Fruit fly (Drosophila melanogaster): ENCODE measurements around the gene Mrm2.

Gene Mrm2

DNA sequence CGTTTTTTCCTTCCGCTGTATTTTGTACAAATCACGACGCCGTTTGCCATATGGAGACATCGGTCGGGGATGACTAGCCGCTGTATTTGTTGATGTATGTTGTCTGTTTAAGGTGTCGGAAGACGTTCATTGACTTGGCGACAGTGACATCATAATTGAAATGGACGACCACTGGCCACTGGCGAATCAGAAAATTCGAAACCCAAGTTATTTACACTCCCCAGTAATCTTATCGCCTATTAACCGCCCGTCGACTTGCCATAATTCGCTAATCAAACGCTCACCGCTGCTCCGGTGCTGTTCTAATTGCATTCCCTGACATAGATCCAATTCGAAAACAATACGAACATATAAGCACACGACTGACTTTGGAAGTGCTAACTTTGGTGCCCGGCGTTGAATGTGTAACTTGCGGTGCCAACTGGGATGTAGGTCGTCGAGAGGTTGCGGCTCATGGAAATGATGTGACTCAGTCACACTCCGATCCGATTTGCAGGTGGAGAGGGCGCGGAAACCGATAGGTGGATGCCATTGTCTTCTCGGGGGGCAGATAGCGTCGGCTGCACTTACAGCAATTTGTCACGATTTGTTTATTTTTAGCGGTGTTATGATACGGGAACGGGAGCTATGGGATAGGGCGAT, 48.3 kb downstream of the Mrm2 start:
- TF ChIP-seq kay (GFP tag; ENCODE audit: borderline replicate concordance) (no peak), pad (GFP tag; optimal IDR thresholded peaks at IDR 0.05) (no peak), ovo (GFP tag; optimal IDR thresholded peaks at IDR 0.05) (no peak), cnc (optimal IDR thresholded peaks at IDR 0.05) (no peak), CG33017 (tag; optimal IDR thresholded peaks at IDR 0.05) (no peak), Crg-1 (GFP tag; optimal IDR thresholded peaks at IDR 0.05) (no peak), Clk (GFP tag; optimal IDR thresholded peaks at IDR 0.05) (no peak), CG1620 (GFP tag; optimal IDR thresholded peaks at IDR 0.05) (no peak), CG5204 (GFP tag; optimal IDR thresholded peaks at IDR 0.05) (no peak), CG11617 (GFP tag; optimal IDR thresholded peaks at IDR 0.05) (no peak), bab1 (GFP tag; optimal IDR thresholded peaks at IDR 0.05) (no peak), CG14711 (tag; optimal IDR thresholded peaks at IDR 0.05) (no peak), Hr96 (GFP tag; optimal IDR thresholded peaks at IDR 0.05) (no peak), CG12768 (GFP tag; optimal IDR thresholded peaks at IDR 0.05) (no peak)

DNA sequence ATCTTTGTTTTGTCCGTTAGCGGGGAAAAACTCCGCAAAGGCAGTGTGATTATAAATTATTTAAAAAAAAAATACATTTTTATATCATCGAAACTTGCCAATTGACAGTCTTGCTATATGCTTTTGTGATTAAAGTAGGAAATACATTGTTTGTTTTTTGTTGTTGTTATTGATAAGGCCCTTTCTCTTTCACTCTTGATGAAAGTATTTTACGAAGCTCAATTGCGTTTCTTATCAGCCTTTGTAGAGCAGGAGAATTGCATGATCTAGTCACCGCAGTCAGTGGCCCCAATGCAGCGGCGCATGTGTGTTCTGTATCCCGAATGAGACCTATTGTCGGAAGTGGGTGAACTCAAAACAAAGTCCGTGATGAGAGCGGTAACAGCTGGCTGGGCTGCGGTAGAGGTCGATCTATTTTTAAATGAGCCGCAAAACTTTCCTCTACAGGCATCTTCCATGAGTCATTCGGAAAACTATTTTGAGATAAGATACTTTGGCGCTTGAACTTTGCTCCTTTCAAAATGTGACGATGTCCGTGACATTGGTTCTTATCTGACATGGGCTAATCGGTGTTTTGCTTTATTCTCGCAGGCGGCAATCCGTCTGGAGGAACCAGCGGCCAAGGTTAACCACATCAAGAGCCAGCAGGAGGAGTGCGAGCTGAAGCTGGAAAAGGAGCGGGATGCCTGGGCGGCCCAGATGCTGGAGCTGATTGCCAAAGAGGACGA, 49.1 kb downstream of the Mrm2 start:
- TF ChIP-seq toe (GFP tag; optimal IDR thresholded peaks at IDR 0.05) (no peak), CG1620 (GFP tag; optimal IDR thresholded peaks at IDR 0.05) (no peak), CG12768 (GFP tag; optimal IDR thresholded peaks at IDR 0.05) (no peak), Clk (GFP tag; optimal IDR thresholded peaks at IDR 0.05) (no peak), ovo (GFP tag; optimal IDR thresholded peaks at IDR 0.05) (no peak), cnc (optimal IDR thresholded peaks at IDR 0.05) (no peak), CG5204 (GFP tag; optimal IDR thresholded peaks at IDR 0.05) (no peak), bab1 (GFP tag; optimal IDR thresholded peaks at IDR 0.05) (no peak), cic (GFP tag; optimal IDR thresholded peaks at IDR 0.05) (peak; percentile 73), Mnt (GFP tag; optimal IDR thresholded peaks at IDR 0.05) (peak; percentile 3), CG14711 (tag; optimal IDR thresholded peaks at IDR 0.05) (no peak), CG33017 (tag; optimal IDR thresholded peaks at IDR 0.05) (no peak), Hr96 (GFP tag; optimal IDR thresholded peaks at IDR 0.05) (no peak), CG7101 (tag; optimal IDR thresholded peaks at IDR 0.05) (no peak), CG11617 (GFP tag; optimal IDR thresholded peaks at IDR 0.05) (no peak), kay (GFP tag; ENCODE audit: borderline replicate concordance) (peak; percentile 87), Crg-1 (GFP tag; optimal IDR thresholded peaks at IDR 0.05) (no peak), pad (GFP tag; optimal IDR thresholded peaks at IDR 0.05) (no peak), CG7045 (GFP tag; optimal IDR thresholded peaks at IDR 0.05) (no peak), tj (GFP tag; optimal IDR thresholded peaks at IDR 0.05) (no peak)

DNA sequence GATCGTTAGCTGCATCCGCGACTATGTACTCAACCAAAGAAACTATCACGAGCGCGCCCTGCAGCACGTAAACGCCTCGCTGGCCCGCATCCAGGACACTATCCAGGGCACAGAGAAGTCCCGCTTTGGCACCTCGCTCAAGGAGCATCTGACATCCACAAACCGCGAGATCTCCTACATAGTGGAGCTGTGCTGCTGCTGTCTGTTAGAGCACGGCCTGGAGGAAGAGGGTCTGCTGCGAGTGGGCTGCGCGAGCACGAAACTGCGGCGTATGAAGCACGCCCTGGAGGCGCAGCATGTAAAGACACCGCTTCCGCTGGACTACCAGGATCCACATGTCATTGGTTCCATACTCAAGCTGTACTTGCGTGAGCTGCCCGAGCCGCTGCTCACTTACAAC, 49.6 kb downstream of the Mrm2 start:
- TF ChIP-seq pad (GFP tag; optimal IDR thresholded peaks at IDR 0.05) (no peak), cic (GFP tag; optimal IDR thresholded peaks at IDR 0.05) (no peak), CG14711 (tag; optimal IDR thresholded peaks at IDR 0.05) (no peak), Crg-1 (GFP tag; optimal IDR thresholded peaks at IDR 0.05) (no peak)

Data from whole organism, adult.